Fruit fly (Drosophila melanogaster): Measurements from ENCODE around the gene CG33333.
A peak's percentile ranks its signal among the peaks of the same experiment; 100 is the strongest.

The CG33333 gene

DNA sequence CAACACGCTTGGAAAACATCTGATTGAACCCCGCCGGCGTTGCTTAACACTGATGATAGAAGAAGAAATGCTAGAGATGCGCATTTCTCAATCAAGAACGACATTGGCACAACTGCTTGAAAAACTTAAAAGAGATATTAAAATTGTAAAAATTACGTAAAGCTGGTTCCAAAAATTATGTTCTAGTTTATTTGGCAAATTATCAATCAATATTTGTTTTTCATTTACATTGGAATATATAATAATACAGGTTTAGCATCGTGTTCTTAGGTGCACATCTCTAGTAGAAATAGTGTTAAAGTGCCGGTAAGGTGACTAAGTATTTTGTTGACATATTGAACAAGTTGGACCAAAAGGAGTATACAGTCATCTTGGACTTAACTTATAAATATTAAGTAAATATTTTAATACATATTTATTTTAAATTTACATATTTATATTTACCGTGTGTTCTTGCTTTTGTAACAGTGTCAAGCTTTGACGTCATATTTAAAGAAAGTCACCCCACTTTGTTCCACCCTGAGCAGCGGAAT, 25.9 kb upstream of the CG33333 start, which contains the start of the genes Brf and sds22 (continued):
- TF ChIP-seq CG3065 (GFP tag; optimal IDR thresholded peaks at IDR 0.05): peak; percentile 93
- no peak for TF ChIP-seq D (optimal IDR thresholded peaks at IDR 0.05)
- peak; percentile 90 for TF ChIP-seq D (GFP tag; optimal IDR thresholded peaks at IDR 0.05)
- peak; percentile 96 for TF ChIP-seq NfI (GFP tag; optimal IDR thresholded peaks at IDR 0.05)
- peak; percentile 93 for TF ChIP-seq croc (GFP tag; conservative IDR thresholded peaks at IDR 0.05)
- peak; percentile 94 for TF ChIP-seq Meics (GFP tag; optimal IDR thresholded peaks at IDR 0.05)
- peak; percentile 95 for TF ChIP-seq zfh1 (GFP tag; IDR thresholded peaks at IDR 0.05)
- TF ChIP-seq CG17912 (GFP tag; optimal IDR thresholded peaks at IDR 0.05): peak; percentile 77
- peak; percentile 15 for TF ChIP-seq ash1 (GFP tag; optimal IDR thresholded peaks at IDR 0.05)
- TF ChIP-seq klu (GFP tag; IDR thresholded peaks at IDR 0.05): peak; percentile 94
- TF ChIP-seq gcm (GFP tag; optimal IDR thresholded peaks at IDR 0.05): peak; percentile 90
- TF ChIP-seq Pdp1 (GFP tag; optimal IDR thresholded peaks at IDR 0.05): peak; percentile 95 to 97
- TF ChIP-seq kay (GFP tag; optimal IDR thresholded peaks at IDR 0.05): peak; percentile 98
- TF ChIP-seq CG7839 (tag; optimal IDR thresholded peaks at IDR 0.05): peak; percentile 96
- peak; percentile 98 for TF ChIP-seq Hsf (GFP tag; optimal IDR thresholded peaks at IDR 0.05)
- peak; percentile 98 for TF ChIP-seq CG30403 (GFP tag; optimal IDR thresholded peaks at IDR 0.05)
- peak; percentile 91 for TF ChIP-seq emc (GFP tag; optimal IDR thresholded peaks at IDR 0.05)
- TF ChIP-seq CG10267 (tag; optimal IDR thresholded peaks at IDR 0.05): peak; percentile 100
- TF ChIP-seq nau (GFP tag; optimal IDR thresholded peaks at IDR 0.05): peak; percentile 83
- peak; percentile 89 for TF ChIP-seq CG11093 (GFP tag; IDR thresholded peaks at IDR 0.05)
- peak; percentile 67 for TF ChIP-seq TFAM (GFP tag; optimal IDR thresholded peaks at IDR 0.05)
- peak; percentile 91 for TF ChIP-seq esg (GFP tag; conservative IDR thresholded peaks at IDR 0.05)
- TF ChIP-seq abd-A (tag; optimal IDR thresholded peaks at IDR 0.05): no peak
- no peak for TF ChIP-seq pita (GFP tag; optimal IDR thresholded peaks at IDR 0.05)
- TF ChIP-seq HLH4C (GFP tag; IDR thresholded peaks at IDR 0.05; ENCODE audit: partially characterized antibody): peak; percentile 73
- peak; percentile 96 for TF ChIP-seq CG2678 (tag; optimal IDR thresholded peaks at IDR 0.05)
- peak; percentile 84 for TF ChIP-seq pb (GFP tag; optimal IDR thresholded peaks at IDR 0.05)
- TF ChIP-seq Nf-YA (GFP tag; IDR thresholded peaks at IDR 0.05): peak; percentile 73; the same call in 1 of the 2 replicates
- peak; percentile 97 for TF ChIP-seq HLH54F (GFP tag; optimal IDR thresholded peaks at IDR 0.05)
- TF ChIP-seq cad (GFP tag; optimal IDR thresholded peaks at IDR 0.05): no peak
- peak; percentile 96 for TF ChIP-seq CG12155 (GFP tag; optimal IDR thresholded peaks at IDR 0.05)
- TF ChIP-seq CG33213 (GFP tag; optimal IDR thresholded peaks at IDR 0.05): peak; percentile 94
- TF ChIP-seq trem (tag; optimal IDR thresholded peaks at IDR 0.05): peak; percentile 94
- peak; percentile 80 for TF ChIP-seq CG8359 (GFP tag; optimal IDR thresholded peaks at IDR 0.05; ENCODE audit: borderline replicate concordance)
- TF ChIP-seq scrt (GFP tag; optimal IDR thresholded peaks at IDR 0.05): peak; percentile 91
- peak; percentile 95 for TF ChIP-seq PHDP (tag; optimal IDR thresholded peaks at IDR 0.05)
- TF ChIP-seq ems (GFP tag; optimal IDR thresholded peaks at IDR 0.05): peak; percentile 96
- TF ChIP-seq h (optimal IDR thresholded peaks at IDR 0.05): no peak
- TF ChIP-seq Taf1 (GFP tag; IDR thresholded peaks at IDR 0.05): peak; percentile 74
- TF ChIP-seq fd102C (GFP tag; optimal IDR thresholded peaks at IDR 0.05): peak; percentile 67
- peak; percentile 79 for TF ChIP-seq unc-4 (GFP tag; IDR thresholded peaks at IDR 0.05; ENCODE audit: partially characterized antibody)
- peak in 1 of 3 experiments; percentile 74 for TF ChIP-seq Stat92E (GFP tag; optimal IDR thresholded peaks at IDR 0.05)
- peak; percentile 93 for TF ChIP-seq Dek (tag; optimal IDR thresholded peaks at IDR 0.05)
- peak; percentile 97 for TF ChIP-seq CG1602 (GFP tag; optimal IDR thresholded peaks at IDR 0.05)
- TF ChIP-seq CG8924 (tag; optimal IDR thresholded peaks at IDR 0.05): peak; percentile 96
- TF ChIP-seq CG7963 (GFP tag; IDR thresholded peaks at IDR 0.05; ENCODE audit: partially characterized antibody): 0 out of 3 replicates have a peak, but pooled peaks have one; percentile 48
- TF ChIP-seq ewg (GFP tag; optimal IDR thresholded peaks at IDR 0.05): peak; percentile 87
- peak; percentile 95 for TF ChIP-seq CG1647 (GFP tag; optimal IDR thresholded peaks at IDR 0.05)
- peak; percentile 95 for TF ChIP-seq vvl (GFP tag; IDR thresholded peaks at IDR 0.05)
- TF ChIP-seq bigmax (GFP tag; optimal IDR thresholded peaks at IDR 0.05): peak; percentile 7

Data from whole organism, embryonic.